Worm (Caenorhabditis elegans) whole organism, L4 larva: Measurements from ENCODE around the gene C05D10.4.

ENCODE experiments used
- F10B5.3 ChIP-seq: sonication (generic microtip); optimal IDR thresholded peaks from 2 replicates; lab custom pipeline; 2016; ENCODE audit warnings: mild to moderate bottlenecking, missing genetic modification characterization, missing compliant biosample characterization
- F49E8.2 ChIP-seq: sonication (generic microtip); optimal IDR thresholded peaks from 2 replicates; lab custom pipeline; 2016; ENCODE audit warnings: missing compliant biosample characterization, mild to moderate bottlenecking, missing genetic modification characterization, borderline replicate concordance
- Y5F2A.4 ChIP-seq: fragments of 200-800 bp; sonication (Bioruptor generic); optimal IDR thresholded peaks from 2 replicates; lab custom pipeline; 2018; ENCODE audit warnings: mild to moderate bottlenecking, missing genetic modification characterization, missing compliant biosample characterization
- aha-1 ChIP-seq: fragments of 150-350 bp; peaks from one replicate; lab custom pipeline; 2014; ENCODE audit warnings: missing biosample characterization, missing genetic modification characterization
- arid-1 ChIP-seq: fragments of 200-800 bp; sonication (Bioruptor generic); conservative IDR thresholded peaks from 2 replicates; pipeline ENCODE4 v1.3.6; 2022; ENCODE audit warnings: missing genetic modification reagents, missing genetic modification characterization, missing compliant biosample characterization
- attf-4 ChIP-seq: sonication (generic microtip); optimal IDR thresholded peaks from 3 replicates; lab custom pipeline; 2017; ENCODE audit warnings: missing biosample characterization, missing genetic modification characterization
- ceh-20 ChIP-seq: fragments of 200-800 bp; sonication (Bioruptor generic); IDR thresholded peaks from 2 replicates; pipeline ENCODE4 v1.3.6; 2022; ENCODE audit warnings: missing genetic modification reagents, missing genetic modification characterization, missing compliant biosample characterization
- ceh-28 ChIP-seq: fragments of 150-350 bp; optimal IDR thresholded peaks from 2 replicates; lab custom pipeline; 2014; ENCODE audit warnings: missing biosample characterization, missing genetic modification reagents, missing genetic modification characterization
- ceh-32 ChIP-seq: sonication (generic microtip); optimal IDR thresholded peaks from 2 replicates; lab custom pipeline; 2016; ENCODE audit warnings: mild to moderate bottlenecking, missing genetic modification characterization, missing compliant biosample characterization; ENCODE audit not compliant: poor library complexity
- ceh-44 ChIP-seq: fragments of 200-800 bp; sonication (Bioruptor generic); IDR thresholded peaks from 2 replicates; pipeline ENCODE4 v1.3.6; 2022; ENCODE audit warnings: missing genetic modification reagents, missing genetic modification characterization, missing compliant biosample characterization
- ces-1 ChIP-seq: fragments of 150-350 bp; sonication (generic microtip); optimal IDR thresholded peaks from 4 replicates; lab custom pipeline; 2014; ENCODE audit warnings: missing biosample characterization, missing genetic modification reagents, missing genetic modification characterization
- daf-16 ChIP-seq, 3 experiments: sonication (generic microtip); optimal IDR thresholded peaks; 2 replicates each; lab custom pipeline; 2016 to 2017; ENCODE audit warnings: missing genetic modification characterization in 3 of 3, missing genetic modification reagents in 3 of 3, mild to moderate bottlenecking in 2 of 3, missing compliant biosample characterization in 2 of 3, missing biosample characterization in 1 of 3, moderate library complexity in 1 of 3
- dmd-6 ChIP-seq: fragments of 200-800 bp; sonication (Bioruptor generic); IDR thresholded peaks from 2 replicates; pipeline ENCODE4 v1.3.6; 2022; ENCODE audit warnings: missing genetic modification reagents, missing genetic modification characterization, missing compliant biosample characterization
- dve-1 ChIP-seq: sonication (generic microtip); optimal IDR thresholded peaks from 2 replicates; lab custom pipeline; 2017; ENCODE audit warnings: antibody characterized with exemption, mild to moderate bottlenecking, missing genetic modification characterization, missing compliant biosample characterization; ENCODE audit not compliant: insufficient read depth
- egl-27 ChIP-seq: sonication (generic microtip); optimal IDR thresholded peaks from 3 replicates; lab custom pipeline; 2017; ENCODE audit warnings: missing biosample characterization, missing genetic modification reagents, missing genetic modification characterization
- gei-8 ChIP-seq: fragments of 200-800 bp; sonication (Bioruptor generic); optimal IDR thresholded peaks from 2 replicates; lab custom pipeline; 2018; ENCODE audit warnings: mild to moderate bottlenecking, missing genetic modification characterization, missing compliant biosample characterization
- hlh-11 ChIP-seq: fragments of 200-800 bp; sonication (Bioruptor generic); optimal IDR thresholded peaks from 2 replicates; lab custom pipeline; 2018; ENCODE audit warnings: mild to moderate bottlenecking, missing genetic modification characterization, missing compliant biosample characterization
- lin-1 ChIP-seq: fragments of 200-800 bp; sonication (Bioruptor generic); IDR thresholded peaks from 2 replicates; pipeline ENCODE4 v1.3.6; 2022; ENCODE audit warnings: missing genetic modification reagents, missing genetic modification characterization, missing compliant biosample characterization
- lin-29 ChIP-seq: fragments of 200-800 bp; sonication (Bioruptor generic); IDR thresholded peaks from 2 replicates; pipeline ENCODE4 v1.3.6; 2022; ENCODE audit warnings: missing genetic modification reagents, missing genetic modification characterization, missing compliant biosample characterization
- lin-39 ChIP-seq: fragments of 150-350 bp; optimal IDR thresholded peaks from 2 replicates; lab custom pipeline; 2014; ENCODE audit warnings: missing biosample characterization, missing genetic modification reagents, missing genetic modification characterization
- lsy-2 ChIP-seq, 2 experiments: fragments of 150-350 bp in 1 of 2; sonication (generic microtip) in 1 of 2; optimal IDR thresholded peaks; 2 replicates each; lab custom pipeline; 2014 to 2017; ENCODE audit warnings: missing biosample characterization in 2 of 2, missing genetic modification characterization in 2 of 2
- madf-9 ChIP-seq: fragments of 200-800 bp; sonication (Bioruptor generic); conservative IDR thresholded peaks from 2 replicates; pipeline ENCODE4 v1.3.6; 2022; ENCODE audit warnings: missing genetic modification reagents, missing genetic modification characterization, missing compliant biosample characterization
- mdl-1 ChIP-seq, 2 experiments: fragments of 150-350 bp in 1 of 2; sonication (generic microtip) in 1 of 2; optimal IDR thresholded peaks; 2 replicates each; lab custom pipeline; 2014 to 2017; ENCODE audit warnings: missing biosample characterization in 2 of 2, missing genetic modification characterization in 2 of 2
- mes-2 ChIP-seq: sonication (generic microtip); optimal IDR thresholded peaks from 2 replicates; lab custom pipeline; 2016; ENCODE audit warnings: missing genotype, mild to moderate bottlenecking, missing genetic modification characterization, missing compliant biosample characterization; ENCODE audit not compliant: poor library complexity, severe bottlenecking
- mxl-3 ChIP-seq: fragments of 200-800 bp; sonication (Bioruptor generic); optimal IDR thresholded peaks from 2 replicates; lab custom pipeline; 2018; ENCODE audit warnings: mild to moderate bottlenecking, missing genetic modification characterization, missing compliant biosample characterization
- nhr-11 ChIP-seq: fragments of 150-350 bp; optimal IDR thresholded peaks from 2 replicates; lab custom pipeline; 2014; ENCODE audit warnings: missing biosample characterization, missing genetic modification characterization
- nhr-237 ChIP-seq: sonication (generic microtip); optimal IDR thresholded peaks from 2 replicates; lab custom pipeline; 2017; ENCODE audit warnings: missing biosample characterization, missing genetic modification characterization
- nhr-28 ChIP-seq: fragments of 150-350 bp; optimal IDR thresholded peaks from 2 replicates; lab custom pipeline; 2014; ENCODE audit warnings: missing biosample characterization, missing genetic modification characterization
- nhr-48 ChIP-seq: sonication (generic microtip); optimal IDR thresholded peaks from 2 replicates; lab custom pipeline; 2016; ENCODE audit warnings: mild to moderate bottlenecking, missing genetic modification characterization, missing compliant biosample characterization
- nhr-76 ChIP-seq: fragments of 150-350 bp; optimal IDR thresholded peaks from 2 replicates; lab custom pipeline; 2014; ENCODE audit warnings: missing biosample characterization, missing genetic modification characterization
- nhr-77 ChIP-seq: fragments of 150-350 bp; optimal IDR thresholded peaks from 2 replicates; lab custom pipeline; 2014; ENCODE audit warnings: missing biosample characterization, missing genetic modification characterization
- php-3 ChIP-seq: fragments of 200-800 bp; sonication (Bioruptor generic); IDR thresholded peaks from 2 replicates; pipeline ENCODE4 v1.3.6; 2022; ENCODE audit warnings: missing genetic modification reagents, missing genetic modification characterization, missing compliant biosample characterization
- pqm-1 ChIP-seq: sonication (generic microtip); optimal IDR thresholded peaks from 2 replicates; lab custom pipeline; 2017; ENCODE audit warnings: missing biosample characterization, missing genetic modification characterization
- saeg-2 ChIP-seq: fragments of 200-800 bp; sonication (Bioruptor generic); IDR thresholded peaks from 2 replicates; pipeline ENCODE4 v1.3.6; 2022; ENCODE audit warnings: missing genetic modification reagents, missing genetic modification characterization, missing compliant biosample characterization
- set-16 ChIP-seq: fragments of 200-800 bp; sonication (Bioruptor generic); IDR thresholded peaks from 2 replicates; pipeline ENCODE4 v1.3.6; 2022; ENCODE audit warnings: missing genetic modification reagents, missing genetic modification characterization, missing compliant biosample characterization
- snpc-4 ChIP-seq: fragments of 150-350 bp; optimal IDR thresholded peaks from 2 replicates; lab custom pipeline; 2014; ENCODE audit warnings: missing biosample characterization, missing genetic modification characterization
- unc-130 ChIP-seq: sonication (generic microtip); optimal IDR thresholded peaks from 2 replicates; lab custom pipeline; 2016; ENCODE audit warnings: missing genetic modification reagents, missing genetic modification characterization, missing compliant biosample characterization
- unc-62 ChIP-seq, 3 experiments: fragments of 150-350 bp in 1 of 3; sonication (generic microtip); optimal IDR thresholded peaks in 2 of 3; peaks in 1 of 3; 1 replicate in 1 of 3; 2 replicates in 2 of 3; lab custom pipeline; 2014 to 2017; ENCODE audit warnings: missing biosample characterization in 3 of 3, missing genetic modification characterization in 3 of 3, missing genetic modification reagents in 3 of 3, missing genotype in 1 of 3
- zfp-2 ChIP-seq: sonication (generic microtip); optimal IDR thresholded peaks from 2 replicates; lab custom pipeline; 2016; ENCODE audit warnings: mild to moderate bottlenecking, missing genetic modification characterization, missing compliant biosample characterization
- zfp-3 ChIP-seq: fragments of 200-800 bp; sonication (Bioruptor generic); conservative IDR thresholded peaks from 2 replicates; pipeline ENCODE4 v1.3.6; 2022; ENCODE audit warnings: missing genetic modification reagents, missing genetic modification characterization, missing compliant biosample characterization
- ztf-11 ChIP-seq: fragments of 150-350 bp; optimal IDR thresholded peaks from 2 replicates; lab custom pipeline; 2014; ENCODE audit warnings: missing biosample characterization, missing genetic modification characterization
- ztf-7 ChIP-seq: fragments of 150-350 bp; optimal IDR thresholded peaks from 2 replicates; lab custom pipeline; 2014; ENCODE audit warnings: missing biosample characterization, missing genetic modification characterization

The C05D10.4 gene

DNA sequence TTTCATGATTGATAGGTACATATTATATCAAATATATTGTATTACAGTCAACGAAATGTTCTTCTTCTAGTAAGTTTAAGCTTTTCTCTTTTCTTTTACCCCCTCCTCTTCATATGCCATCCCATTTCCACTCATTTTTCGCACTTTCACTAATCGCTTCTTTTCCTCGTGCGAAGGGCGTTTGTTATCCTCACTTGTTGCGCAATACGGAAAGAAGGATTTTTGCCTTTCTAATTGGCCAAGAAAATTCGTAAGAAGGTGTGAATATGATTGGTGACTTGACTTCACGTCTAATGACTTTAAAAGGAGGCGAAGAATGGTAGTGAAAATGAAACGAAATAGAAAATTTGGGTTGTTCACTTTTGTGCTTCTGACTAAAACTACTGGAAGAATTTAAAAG is 7.0 kb downstream of the C05D10.4 start:
- TF ChIP-seq dmd-6 (GFP tag; lab: Robert Waterston, UW), result no peak
- TF ChIP-seq snpc-4 (tag; lab: Kevin White, UChicago), result no peak
- TF ChIP-seq mxl-3 (GFP tag; lab: Kevin White, UChicago), result no peak
- TF ChIP-seq hlh-11 (tag; lab: Kevin White, UChicago), result no peak
- TF ChIP-seq php-3, result no peak
- TF ChIP-seq ces-1 (GFP tag; lab: Kevin White, UChicago), result no peak
- TF ChIP-seq zfp-3 (GFP tag; lab: Robert Waterston, UW), result no peak

DNA sequence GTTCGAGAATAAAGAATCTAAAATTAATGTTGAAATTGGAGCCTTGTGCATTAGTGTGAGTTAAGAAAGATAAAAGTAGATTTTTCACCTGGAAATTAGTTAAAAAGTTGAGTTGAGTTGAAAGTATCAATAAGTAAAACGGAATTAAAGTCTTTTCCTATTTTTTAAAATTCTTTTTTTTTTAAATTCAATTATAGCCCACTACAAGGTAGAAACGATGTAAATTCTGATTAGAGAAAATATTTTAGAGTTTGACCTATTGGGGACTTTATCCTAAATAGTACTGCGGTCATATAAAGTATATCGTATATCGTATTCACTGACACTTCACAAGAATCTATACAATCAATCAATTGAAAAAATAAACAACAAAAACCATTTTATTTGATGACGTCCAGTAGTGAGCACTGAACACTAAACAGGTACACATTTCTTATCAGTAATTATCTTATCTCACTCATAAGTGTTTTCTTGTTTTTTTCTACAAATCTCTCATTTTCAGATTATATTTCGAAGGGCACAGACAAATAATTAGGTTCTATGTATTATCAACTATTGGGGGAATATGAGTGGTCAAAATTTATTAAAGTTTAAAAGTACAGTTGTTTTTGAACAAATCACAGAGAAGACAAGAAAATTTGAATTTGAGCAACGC is 14.8 kb downstream of the C05D10.4 start, which contains the start of gene wht-1:
TSS of gene wht-1 (minus strand) at position 51 of the 655 bp plus-strand sequence.
- no peak for TF ChIP-seq daf-16 (GFP tag; optimal IDR thresholded peaks at IDR 0.05; lab: Kevin White, UChicago)
- TF ChIP-seq daf-16 (tag; optimal IDR thresholded peaks at IDR 0.05; lab: Kevin White, UChicago), result peak; percentile 95
- TF ChIP-seq nhr-28 (tag; lab: Kevin White, UChicago), result peak; percentile 78
- TF ChIP-seq lsy-2 (tag; optimal IDR thresholded peaks at IDR 0.05; lab: Kevin White, UChicago), result no peak
- TF ChIP-seq arid-1 (GFP tag; lab: Robert Waterston, UW), result no peak
- peak; percentile 70 for TF ChIP-seq pqm-1 (tag; lab: Kevin White, UChicago)
- TF ChIP-seq set-16 (GFP tag; lab: Robert Waterston, UW), result no peak
- no peak for TF ChIP-seq Y5F2A.4 (GFP tag; lab: Kevin White, UChicago)
- no peak for TF ChIP-seq F49E8.2 (tag; lab: Kevin White, UChicago)
- TF ChIP-seq mdl-1 (tag; optimal IDR thresholded peaks at IDR 0.05; lab: Kevin White, UChicago), result no peak
- TF ChIP-seq ceh-28 (tag; lab: Kevin White, UChicago), result no peak
- no peak for TF ChIP-seq F10B5.3 (tag; lab: Kevin White, UChicago)
- no peak for TF ChIP-seq ztf-11 (tag; lab: Kevin White, UChicago)
- peak; percentile 75 for TF ChIP-seq dve-1 (tag; lab: Kevin White, UChicago)
- peak; percentile 45 for TF ChIP-seq hlh-11 (tag; lab: Kevin White, UChicago)
- peak; percentile 15 for TF ChIP-seq nhr-77
- peak; percentile 5 for TF ChIP-seq nhr-48 (tag; lab: Kevin White, UChicago)

- TF ChIP-seq aha-1 (tag; lab: Kevin White, UChicago) (peak; percentile 93), unc-62 (GFP tag; optimal IDR thresholded peaks at IDR 0.05 in 1 of 2; lab: Kevin White, UChicago) (peak in 1 of 2 experiments; percentile 84), unc-62 (tag; optimal IDR thresholded peaks at IDR 0.05; lab: Kevin White, UChicago) (no peak), lin-1 (no peak)
These were observed 17.4 kb downstream of the C05D10.4 start for ce11 chrIII:6085311-6085710.

ce11 chrIII:6080263-6080662 is 22.4 kb downstream of the C05D10.4 start, which contains the start of gene attf-4:
Gene attf-4 (plus strand): TSS chrIII:6080563.
- TF ChIP-seq ceh-44 (GFP tag; lab: Robert Waterston, UW) (no peak), ztf-7 (no peak), egl-27 (tag; lab: Kevin White, UChicago) (no peak), ceh-20 (GFP tag; lab: Robert Waterston, UW) (no peak), lin-29 (no peak), nhr-11 (tag; lab: Kevin White, UChicago) (no peak), gei-8 (GFP tag; lab: Kevin White, UChicago) (no peak), ceh-32 (tag; lab: Kevin White, UChicago) (no peak), unc-62 (GFP tag; optimal IDR thresholded peaks at IDR 0.05 in 1 of 2; lab: Kevin White, UChicago) (no peak), unc-62 (tag; optimal IDR thresholded peaks at IDR 0.05; lab: Kevin White, UChicago) (no peak), zfp-2 (tag; lab: Kevin White, UChicago) (no peak), unc-130 (GFP tag; lab: Kevin White, UChicago) (no peak), attf-4 (tag; lab: Kevin White, UChicago) (no peak), madf-9 (no peak), nhr-237 (tag; lab: Kevin White, UChicago) (no peak), saeg-2 (GFP tag; lab: Robert Waterston, UW) (no peak), zfp-3 (GFP tag; lab: Robert Waterston, UW) (no peak), mes-2 (tag; lab: Kevin White, UChicago) (no peak), dve-1 (tag; lab: Kevin White, UChicago) (peak; percentile 16), pqm-1 (tag; lab: Kevin White, UChicago) (peak; percentile 27), nhr-76 (no peak), lin-39 (tag; lab: Kevin White, UChicago) (no peak), daf-16 (GFP tag; optimal IDR thresholded peaks at IDR 0.05; lab: Kevin White, UChicago) (no peak), daf-16 (tag; optimal IDR thresholded peaks at IDR 0.05; lab: Kevin White, UChicago) (peak; percentile 13), php-3 (no peak), F49E8.2 (tag; lab: Kevin White, UChicago) (no peak)
